Worm (Caenorhabditis elegans) whole organism, early embryonic: ENCODE results near the gene C44C11.6.

ENCODE experiments used
- B0310.2 ChIP-seq: sonication (generic microtip); optimal IDR thresholded peaks from 2 replicates; lab custom pipeline; 2016; ENCODE audit warnings: mild to moderate bottlenecking, missing genetic modification characterization, missing compliant biosample characterization
- F13C5.2 ChIP-seq: sonication (generic microtip); optimal IDR thresholded peaks from 2 replicates; lab custom pipeline; 2017; ENCODE audit warnings: mild to moderate bottlenecking, missing genetic modification characterization, inconsistent platforms, missing compliant biosample characterization
- aly-1 ChIP-seq: sonication (generic microtip); optimal IDR thresholded peaks from 2 replicates; lab custom pipeline; 2016; ENCODE audit warnings: missing genetic modification characterization, missing compliant biosample characterization
- ama-1 ChIP-seq: fragments of 150-350 bp; optimal IDR thresholded peaks from 2 replicates; lab custom pipeline; 2014
- ceh-13 ChIP-seq: fragments of 200-800 bp; sonication (Bioruptor generic); optimal IDR thresholded peaks from 2 replicates; lab custom pipeline; 2018; ENCODE audit warnings: mild to moderate bottlenecking, missing genetic modification characterization, missing compliant biosample characterization
- ceh-36 ChIP-seq: sonication (generic microtip); optimal IDR thresholded peaks from 2 replicates; lab custom pipeline; 2016; ENCODE audit warnings: missing genetic modification characterization, inconsistent platforms, missing compliant biosample characterization
- ets-7 ChIP-seq: sonication (generic microtip); optimal IDR thresholded peaks from 2 replicates; lab custom pipeline; 2016; ENCODE audit warnings: missing genotype, missing genetic modification characterization, missing compliant biosample characterization
- flt-1 ChIP-seq: fragments of 200-800 bp; sonication (Bioruptor generic); IDR thresholded peaks from 2 replicates; pipeline ENCODE4 v1.3.6; 2022; ENCODE audit warnings: missing genetic modification characterization, missing compliant biosample characterization
- hmbx-1 ChIP-seq: sonication (generic microtip); optimal IDR thresholded peaks from 2 replicates; lab custom pipeline; 2016; ENCODE audit warnings: mild to moderate bottlenecking, missing genetic modification characterization, missing compliant biosample characterization
- hmg-4 ChIP-seq: fragments of 200-800 bp; sonication (Bioruptor generic); optimal IDR thresholded peaks from 2 replicates; lab custom pipeline; 2018; ENCODE audit warnings: mild to moderate bottlenecking, missing genetic modification characterization, missing compliant biosample characterization
- hnd-1 ChIP-seq: sonication (generic microtip); optimal IDR thresholded peaks from 2 replicates; lab custom pipeline; 2016; ENCODE audit warnings: missing genetic modification characterization, missing compliant biosample characterization
- pes-1 ChIP-seq: fragments of 200-800 bp; sonication (Bioruptor generic); IDR thresholded peaks from 2 replicates; pipeline ENCODE4 v1.3.6; 2022; ENCODE audit warnings: missing genetic modification reagents, missing genetic modification characterization, missing compliant biosample characterization
- scrt-1 ChIP-seq: fragments of 200-800 bp; sonication (Bioruptor generic); IDR thresholded peaks from 2 replicates; pipeline ENCODE4 v1.3.6; 2022; ENCODE audit warnings: missing genetic modification characterization, missing compliant biosample characterization
- sea-1 ChIP-seq: fragments of 200-800 bp; sonication (Bioruptor generic); conservative IDR thresholded peaks from 2 replicates; pipeline ENCODE4 v1.3.6; 2022; ENCODE audit warnings: missing genetic modification characterization, missing compliant biosample characterization
- tbx-11 ChIP-seq: fragments of 200-800 bp; sonication (Bioruptor generic); IDR thresholded peaks from 2 replicates; pipeline ENCODE4 v1.3.6; 2022; ENCODE audit warnings: missing genetic modification characterization, missing compliant biosample characterization
- tbx-37 ChIP-seq: fragments of 200-800 bp; sonication (Bioruptor generic); conservative IDR thresholded peaks from 2 replicates; pipeline ENCODE4 v1.3.6; 2022; ENCODE audit warnings: missing genetic modification reagents, missing genetic modification characterization, missing compliant biosample characterization
- tra-4 ChIP-seq: sonication (generic microtip); optimal IDR thresholded peaks from 2 replicates; lab custom pipeline; 2017; ENCODE audit warnings: missing genetic modification characterization, missing compliant biosample characterization

Gene C44C11.6

DNA sequence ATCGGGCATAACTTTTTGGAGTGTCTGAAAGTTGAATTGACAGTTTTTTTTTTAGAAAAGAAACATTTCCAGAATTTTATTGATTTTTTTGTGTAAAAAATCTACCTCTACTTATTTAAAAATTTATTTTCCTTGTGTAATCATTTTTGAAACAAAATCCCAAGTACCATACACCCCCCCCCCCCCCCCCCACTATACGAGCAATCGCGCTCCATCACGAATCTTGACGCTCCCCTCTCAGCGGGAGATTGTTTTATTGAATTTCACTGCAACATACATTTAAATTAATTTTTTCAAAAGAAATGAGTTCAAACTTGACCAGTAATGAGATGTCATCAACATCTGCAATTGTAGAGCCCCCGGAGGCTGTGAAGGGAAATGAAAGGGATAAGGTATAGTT lies 5.0 kb upstream of the C44C11.6 start, which contains the start of gene sop-2:
Gene sop-2 (plus strand): TSS at position 301 of the 400 bp plus-strand sequence.
- TF ChIP-seq aly-1 (tag; lab: Kevin White, UChicago), result no peak
- no peak for TF ChIP-seq ama-1

DNA sequence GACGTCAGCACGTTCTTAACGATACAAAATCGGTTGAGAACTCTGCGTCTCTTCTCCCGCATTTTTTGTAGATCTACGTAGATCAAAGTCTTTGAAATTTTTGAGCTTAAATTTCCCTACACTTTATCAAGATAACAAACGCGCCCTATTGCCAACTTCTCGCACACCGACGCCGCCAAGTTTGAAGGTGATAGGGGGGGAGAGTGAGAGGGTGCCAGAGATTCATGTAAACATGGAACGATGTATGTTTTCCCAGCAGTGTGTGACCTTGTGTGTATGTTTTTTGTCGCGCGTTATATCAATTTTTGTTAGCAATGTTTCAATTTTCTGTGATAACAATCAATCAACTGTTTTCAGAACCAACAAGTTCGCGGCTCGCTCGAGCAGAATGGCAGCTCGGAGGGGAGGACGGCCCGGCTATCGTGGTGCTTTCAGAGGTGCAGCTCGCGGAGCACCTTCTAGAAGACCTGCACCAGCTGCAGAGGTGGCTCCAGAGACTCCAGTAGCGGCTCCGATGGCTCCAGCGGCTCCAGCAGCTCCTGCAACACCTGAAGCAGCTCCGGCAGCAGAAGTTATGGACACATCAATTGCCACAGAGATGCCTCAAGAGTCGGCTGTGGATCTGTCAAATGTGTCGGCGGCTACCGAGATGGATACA lies 2.9 kb upstream of the C44C11.6 start:
- TF ChIP-seq hnd-1, result no peak
- no peak for TF ChIP-seq pes-1 (GFP tag; lab: Robert Waterston, UW)
- no peak for TF ChIP-seq tbx-11
- no peak for TF ChIP-seq scrt-1 (GFP tag; lab: Robert Waterston, UW)
- TF ChIP-seq ceh-36 (tag; lab: Kevin White, UChicago), result no peak
- TF ChIP-seq sea-1 (GFP tag; lab: Robert Waterston, UW), result no peak
- TF ChIP-seq ets-7, result no peak
- TF ChIP-seq F13C5.2 (tag; lab: Kevin White, UChicago), result no peak
- TF ChIP-seq tbx-37 (GFP tag; lab: Robert Waterston, UW), result no peak
- TF ChIP-seq ceh-13 (GFP tag; lab: Kevin White, UChicago), result no peak
- TF ChIP-seq flt-1 (GFP tag; lab: Robert Waterston, UW), result no peak
- TF ChIP-seq aly-1 (tag; lab: Kevin White, UChicago), result no peak
- no peak for TF ChIP-seq hmbx-1 (tag; lab: Kevin White, UChicago)
- no peak for TF ChIP-seq hmg-4 (GFP tag; lab: Kevin White, UChicago)

DNA sequence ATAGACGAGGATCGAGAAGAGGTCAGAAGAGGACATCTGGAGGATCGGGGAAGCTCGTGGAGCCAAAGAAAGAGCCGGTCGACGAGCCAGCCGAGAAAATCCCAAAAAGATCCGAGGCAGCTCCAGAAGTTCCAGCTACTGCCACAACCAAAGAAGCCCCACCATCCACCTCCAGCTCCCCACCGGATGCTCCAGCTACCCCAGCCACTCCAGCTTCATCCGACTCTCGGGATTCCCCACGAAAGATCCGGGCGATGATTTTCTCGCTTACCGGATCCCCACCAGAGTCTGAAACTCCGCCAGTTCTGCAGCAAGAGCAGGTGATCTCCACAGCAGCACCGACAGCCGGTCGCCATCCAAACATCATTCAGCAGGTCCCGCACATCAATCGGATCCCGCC lies 1.7 kb upstream of the C44C11.6 start:
- TF ChIP-seq ceh-36 (tag; lab: Kevin White, UChicago) (no peak), F13C5.2 (tag; lab: Kevin White, UChicago) (no peak), hmg-4 (GFP tag; lab: Kevin White, UChicago) (no peak), hmbx-1 (tag; lab: Kevin White, UChicago) (no peak), hnd-1 (no peak), tra-4 (tag; lab: Kevin White, UChicago) (no peak), ama-1 (no peak), tbx-11 (no peak), flt-1 (GFP tag; lab: Robert Waterston, UW) (no peak), ets-7 (no peak), scrt-1 (GFP tag; lab: Robert Waterston, UW) (no peak), tbx-37 (GFP tag; lab: Robert Waterston, UW) (no peak)

DNA sequence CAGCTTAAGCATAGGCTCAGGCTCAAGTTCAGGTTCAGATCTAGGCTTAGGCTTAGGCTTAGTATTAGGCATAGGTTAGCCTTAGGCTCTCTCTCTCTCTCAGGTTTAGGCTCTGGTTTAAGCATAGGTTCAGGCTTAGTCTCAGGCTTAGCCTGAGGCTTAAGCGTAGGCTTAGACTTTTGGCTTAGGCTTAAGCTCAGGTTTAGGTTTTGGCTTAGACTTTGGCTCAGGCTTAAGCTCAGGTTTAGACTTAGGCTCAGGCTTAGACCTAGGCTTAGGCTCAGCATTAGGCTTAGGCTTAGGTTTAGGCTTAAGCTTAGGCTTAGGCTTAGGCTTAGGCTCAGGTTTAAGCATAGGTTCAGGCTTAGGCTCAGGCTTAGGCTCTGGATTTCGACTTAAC lies 899 bp upstream of the C44C11.6 start:
- no peak for TF ChIP-seq ama-1
- TF ChIP-seq ceh-36 (tag; lab: Kevin White, UChicago), result peak; percentile 77

DNA sequence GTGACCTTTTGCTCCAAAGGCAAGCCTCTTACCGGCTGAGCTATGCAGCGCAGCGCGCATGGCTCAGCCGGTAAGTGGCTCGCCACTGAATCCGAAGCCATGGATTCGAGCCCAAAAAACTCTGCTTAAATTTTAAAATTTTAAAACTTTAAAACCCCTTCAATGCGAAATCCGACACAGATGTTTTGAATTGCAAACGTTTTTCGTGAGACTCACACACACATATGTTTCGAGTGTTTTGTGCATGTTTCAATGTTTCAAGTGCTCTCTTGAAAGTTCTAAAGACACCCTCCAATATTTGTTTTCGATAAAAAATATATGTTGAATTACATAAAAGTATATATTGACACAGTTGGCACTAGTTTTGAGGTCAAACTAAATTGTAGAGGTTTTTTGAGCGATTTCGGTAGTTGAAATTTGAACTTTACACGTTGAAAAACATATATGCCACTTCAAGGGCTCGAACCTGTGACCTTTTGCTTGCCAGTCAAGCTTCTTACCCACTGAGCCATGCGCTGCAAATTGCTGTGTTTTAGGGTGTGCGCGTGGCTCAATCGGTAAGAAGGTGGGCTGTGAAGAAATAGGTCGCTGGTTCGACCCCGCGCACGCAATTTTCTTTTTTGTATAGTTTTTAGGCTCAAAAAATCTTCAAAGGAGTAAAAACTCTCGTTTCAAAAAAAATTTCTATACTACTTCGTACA lies 1.8 kb downstream of the C44C11.6 start:
- no peak for TF ChIP-seq ama-1
- TF ChIP-seq hnd-1, result no peak
- TF ChIP-seq F13C5.2 (tag; lab: Kevin White, UChicago), result no peak
- TF ChIP-seq tbx-11, result no peak
- no peak for TF ChIP-seq flt-1 (GFP tag; lab: Robert Waterston, UW)
- no peak for TF ChIP-seq ceh-36 (tag; lab: Kevin White, UChicago)
- TF ChIP-seq aly-1 (tag; lab: Kevin White, UChicago), result no peak
- TF ChIP-seq tra-4 (tag; lab: Kevin White, UChicago), result no peak
- no peak for TF ChIP-seq tbx-37 (GFP tag; lab: Robert Waterston, UW)
- no peak for TF ChIP-seq ceh-13 (GFP tag; lab: Kevin White, UChicago)
- TF ChIP-seq sea-1 (GFP tag; lab: Robert Waterston, UW), result no peak
- TF ChIP-seq hmg-4 (GFP tag; lab: Kevin White, UChicago), result no peak
- TF ChIP-seq scrt-1 (GFP tag; lab: Robert Waterston, UW), result no peak
- no peak for TF ChIP-seq B0310.2 (tag; lab: Kevin White, UChicago)
- TF ChIP-seq hmbx-1 (tag; lab: Kevin White, UChicago), result no peak
- TF ChIP-seq ets-7, result no peak
- TF ChIP-seq pes-1 (GFP tag; lab: Robert Waterston, UW), result no peak

DNA sequence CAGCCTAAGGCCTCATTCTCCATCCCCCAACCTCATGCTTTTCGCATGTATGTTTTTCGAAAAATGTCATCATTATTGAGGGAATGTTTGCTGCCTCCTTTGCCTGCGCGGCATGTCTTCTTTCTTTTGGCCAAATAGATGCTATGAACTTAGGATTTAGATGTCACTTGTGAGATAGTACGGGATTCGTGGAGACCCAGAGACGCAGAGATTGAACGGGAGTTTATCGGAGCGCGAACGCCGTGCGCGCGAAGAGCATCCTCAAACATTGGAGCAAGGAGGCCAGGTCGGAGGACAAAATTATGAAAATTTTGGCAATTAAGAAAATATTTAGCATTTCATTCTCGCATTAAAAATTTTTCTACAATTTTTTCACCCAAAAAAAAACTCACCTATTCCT lies 4.3 kb downstream of the C44C11.6 start:
- TF ChIP-seq ets-7, result no peak
- no peak for TF ChIP-seq ceh-36 (tag; lab: Kevin White, UChicago)
- TF ChIP-seq tbx-11, result no peak
- TF ChIP-seq ceh-13 (GFP tag; lab: Kevin White, UChicago), result no peak
- TF ChIP-seq pes-1 (GFP tag; lab: Robert Waterston, UW), result no peak
- TF ChIP-seq aly-1 (tag; lab: Kevin White, UChicago), result no peak
- TF ChIP-seq scrt-1 (GFP tag; lab: Robert Waterston, UW), result no peak
- TF ChIP-seq flt-1 (GFP tag; lab: Robert Waterston, UW), result no peak
- no peak for TF ChIP-seq F13C5.2 (tag; lab: Kevin White, UChicago)
- no peak for TF ChIP-seq tra-4 (tag; lab: Kevin White, UChicago)
- TF ChIP-seq B0310.2 (tag; lab: Kevin White, UChicago), result no peak
- no peak for TF ChIP-seq hnd-1
- no peak for TF ChIP-seq sea-1 (GFP tag; lab: Robert Waterston, UW)
- TF ChIP-seq hmbx-1 (tag; lab: Kevin White, UChicago), result no peak
- no peak for TF ChIP-seq ama-1
- TF ChIP-seq hmg-4 (GFP tag; lab: Kevin White, UChicago), result no peak
- no peak for TF ChIP-seq tbx-37 (GFP tag; lab: Robert Waterston, UW)

DNA sequence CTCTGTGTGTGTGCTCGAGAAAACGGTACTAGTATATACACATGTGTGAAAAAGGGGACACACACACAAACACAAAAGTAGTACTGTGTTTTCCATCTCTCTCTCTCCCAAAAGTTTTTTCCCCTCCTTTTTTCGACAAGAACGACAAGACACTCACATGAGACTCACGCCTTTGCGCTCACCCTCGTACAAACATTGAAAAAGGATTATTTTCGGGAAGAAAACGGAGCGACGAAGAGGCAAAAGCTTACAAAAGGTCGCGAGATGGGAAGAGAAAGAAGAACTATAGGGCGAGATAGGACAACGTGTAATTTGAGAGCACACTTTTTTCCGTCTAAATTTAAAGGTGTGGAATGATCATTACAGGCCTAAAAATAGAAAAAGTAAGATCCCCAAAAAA lies 5.3 kb downstream of the C44C11.6 start:
- TF ChIP-seq tbx-37 (GFP tag; lab: Robert Waterston, UW), result no peak
- TF ChIP-seq aly-1 (tag; lab: Kevin White, UChicago), result no peak
- TF ChIP-seq pes-1 (GFP tag; lab: Robert Waterston, UW), result no peak
- TF ChIP-seq tra-4 (tag; lab: Kevin White, UChicago), result no peak
- no peak for TF ChIP-seq ets-7
- no peak for TF ChIP-seq scrt-1 (GFP tag; lab: Robert Waterston, UW)
- no peak for TF ChIP-seq flt-1 (GFP tag; lab: Robert Waterston, UW)
- TF ChIP-seq hmg-4 (GFP tag; lab: Kevin White, UChicago), result no peak
- TF ChIP-seq F13C5.2 (tag; lab: Kevin White, UChicago), result no peak
- no peak for TF ChIP-seq sea-1 (GFP tag; lab: Robert Waterston, UW)
- TF ChIP-seq B0310.2 (tag; lab: Kevin White, UChicago), result no peak
- no peak for TF ChIP-seq ceh-36 (tag; lab: Kevin White, UChicago)
- no peak for TF ChIP-seq ceh-13 (GFP tag; lab: Kevin White, UChicago)
- TF ChIP-seq hnd-1, result no peak
- no peak for TF ChIP-seq ama-1
- no peak for TF ChIP-seq tbx-11
- TF ChIP-seq hmbx-1 (tag; lab: Kevin White, UChicago), result no peak
